Worm (Caenorhabditis elegans): ENCODE results near the gene F07C3.2.

- TF ChIP-seq tbx-37 (GFP tag; conservative IDR thresholded peaks at IDR 0.05), result no peak
- no peak for TF ChIP-seq B0310.2 (tag; optimal IDR thresholded peaks at IDR 0.05)
- TF ChIP-seq ama-1 (optimal IDR thresholded peaks at IDR 0.05), result no peak
- no peak for TF ChIP-seq hmg-4 (GFP tag; optimal IDR thresholded peaks at IDR 0.05)
- TF ChIP-seq tbx-11 (GFP tag; IDR thresholded peaks at IDR 0.05), result no peak
- TF ChIP-seq sea-1 (GFP tag; conservative IDR thresholded peaks at IDR 0.05), result no peak
- TF ChIP-seq ceh-13 (GFP tag; optimal IDR thresholded peaks at IDR 0.05), result no peak
- TF ChIP-seq ets-7 (tag; optimal IDR thresholded peaks at IDR 0.05), result no peak
- TF ChIP-seq scrt-1 (GFP tag; IDR thresholded peaks at IDR 0.05), result no peak
- TF ChIP-seq hnd-1 (tag; optimal IDR thresholded peaks at IDR 0.05), result no peak
Measured at ce11 chrV:9186028-9186427, 39.9 kb upstream of the F07C3.2 start.
